Fruit fly (Drosophila melanogaster): Measurements from ENCODE around the gene Iris.

dm6 chr2L:1144371-1145360 is 10.8 kb upstream of the Iris start:
- no peak for TF ChIP-seq h (optimal IDR thresholded peaks at IDR 0.05)
- TF ChIP-seq Sin3A (optimal IDR thresholded peaks at IDR 0.05), result no peak
- TF ChIP-seq insv (optimal IDR thresholded peaks at IDR 0.05), result no peak
- no peak for TF ChIP-seq ttk (optimal IDR thresholded peaks at IDR 0.05)
